Fruit fly (Drosophila melanogaster) whole organism: Measurements from ENCODE around the gene RtcB.

Experiments
- CG8478 ChIP-seq: fragments of >200 bp; optimal IDR thresholded peaks from 2 replicates; lab custom pipeline; 2018; ENCODE audit warnings: inconsistent platforms
- pan ChIP-seq: fragments of >200 bp; optimal IDR thresholded peaks from 2 replicates; lab custom pipeline; 2017
- psq ChIP-seq: fragments of >200 bp; optimal IDR thresholded peaks from 2 replicates; lab custom pipeline; 2017
- usp ChIP-seq: fragments of >200 bp; optimal IDR thresholded peaks from 2 replicates; lab custom pipeline; 2017; ENCODE audit warnings: missing biosample characterization, missing genetic modification characterization, mixed read lengths

DNA sequence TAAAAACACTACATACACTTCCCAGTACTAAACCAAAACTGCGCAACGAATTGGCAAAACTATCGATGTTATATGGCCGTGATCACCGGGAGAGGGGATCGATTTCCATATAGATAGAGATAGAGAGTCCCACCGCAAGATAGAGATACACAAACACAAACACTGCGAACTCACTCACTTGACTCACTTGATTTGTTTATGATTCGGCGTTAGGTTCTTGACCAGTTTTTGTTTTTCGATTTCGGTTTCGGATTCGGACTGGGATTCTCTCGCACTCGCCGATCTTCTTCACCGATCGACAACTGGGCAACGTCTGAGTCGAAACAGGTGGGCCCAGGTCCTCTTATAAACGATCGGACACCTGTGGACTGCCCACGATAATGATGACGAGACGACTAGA, 40.7 kb upstream of the RtcB start, which contains the start of gene CG17549:
- TF ChIP-seq usp (GFP tag; lab: Kevin White, UChicago) (no peak), pan (lab: Kevin White, UChicago) (no peak), CG8478 (no peak), psq (lab: Kevin White, UChicago) (no peak)
